Fruit fly (Drosophila melanogaster) whole organism, embryonic: ENCODE measurements around the gene Ance-2.

Experiments
- CG10147 ChIP-seq: fragments of 200-800 bp; sonication (Bioruptor generic); optimal IDR thresholded peaks from 2 replicates; lab custom pipeline; 2019; ENCODE audit warnings: missing biosample characterization, mild to moderate bottlenecking, missing genetic modification characterization, moderate library complexity
- CG12219 ChIP-seq: fragments of 200-800 bp; sonication (Bioruptor generic); optimal IDR thresholded peaks from 3 replicates; lab custom pipeline; 2018; ENCODE audit warnings: missing biosample characterization, mild to moderate bottlenecking, missing genetic modification characterization
- CG12236 ChIP-seq: fragments of 200-800 bp; sonication (Bioruptor generic); optimal IDR thresholded peaks from 2 replicates; lab custom pipeline; 2016; ENCODE audit warnings: missing biosample characterization, missing genetic modification characterization
- CG12391 ChIP-seq: fragments of 200-800 bp; sonication (Bioruptor generic); optimal IDR thresholded peaks from 3 replicates; lab custom pipeline; 2018; ENCODE audit warnings: missing biosample characterization, mild to moderate bottlenecking, missing genetic modification characterization, moderate library complexity
- CG13894 ChIP-seq: fragments of 200-800 bp; sonication (Bioruptor generic); optimal IDR thresholded peaks from 3 replicates; lab custom pipeline; 2018; ENCODE audit warnings: missing biosample characterization, mild to moderate bottlenecking, missing genetic modification characterization, moderate library complexity
- CG15011 ChIP-seq: fragments of 200-800 bp; sonication (Bioruptor generic); optimal IDR thresholded peaks from 3 replicates; lab custom pipeline; 2018; ENCODE audit warnings: missing biosample characterization, mild to moderate bottlenecking, missing genetic modification characterization
- CG15514 ChIP-seq: fragments of 200-800 bp; sonication (Bioruptor generic); optimal IDR thresholded peaks from 3 replicates; lab custom pipeline; 2017; ENCODE audit warnings: missing biosample characterization, missing genetic modification characterization, mild to moderate bottlenecking, moderate library complexity, missing genetic modification reagents
- CG1603 ChIP-seq: fragments of 200-800 bp; sonication (Bioruptor generic); optimal IDR thresholded peaks from 2 replicates; lab custom pipeline; 2019; ENCODE audit warnings: missing biosample characterization, mild to moderate bottlenecking, missing genetic modification characterization, moderate library complexity
- CG18262 ChIP-seq: fragments of 200-800 bp; optimal IDR thresholded peaks from 3 replicates; lab custom pipeline; 2019; ENCODE audit warnings: missing biosample characterization, mild to moderate bottlenecking, missing genetic modification characterization, moderate library complexity
- CG18619 ChIP-seq: fragments of 200-800 bp; sonication (Bioruptor generic); optimal IDR thresholded peaks from 3 replicates; lab custom pipeline; 2017; ENCODE audit warnings: missing biosample characterization, mild to moderate bottlenecking, missing genetic modification characterization
- CG2129 ChIP-seq: fragments of 200-800 bp; sonication (Bioruptor generic); IDR thresholded peaks from 2 replicates; pipeline ENCODE4 v1.3.6; 2022; ENCODE audit warnings: missing biosample characterization, missing genetic modification characterization; ENCODE audit not compliant: partially characterized antibody
- CG2202 ChIP-seq: fragments of 200-800 bp; sonication (Bioruptor generic); optimal IDR thresholded peaks from 2 replicates; lab custom pipeline; 2018; ENCODE audit warnings: missing biosample characterization, mild to moderate bottlenecking, missing genetic modification characterization
- CG8281 ChIP-seq: fragments of 200-800 bp; sonication (Bioruptor generic); optimal IDR thresholded peaks from 2 replicates; lab custom pipeline; 2018; ENCODE audit warnings: missing biosample characterization, mild to moderate bottlenecking, missing genetic modification characterization, moderate library complexity
- CG8478 ChIP-seq: fragments of >200 bp; optimal IDR thresholded peaks from 2 replicates; lab custom pipeline; 2018
- CG9797 ChIP-seq: fragments of 200-800 bp; sonication (Bioruptor generic); optimal IDR thresholded peaks from 3 replicates; lab custom pipeline; 2018; ENCODE audit warnings: missing biosample characterization, mild to moderate bottlenecking, missing genetic modification characterization
- CG9876 ChIP-seq: fragments of 200-800 bp; sonication (Bioruptor generic); optimal IDR thresholded peaks from 2 replicates; lab custom pipeline; 2016; ENCODE audit warnings: missing biosample characterization, missing genetic modification characterization
- D19A ChIP-seq: fragments of 200-800 bp; optimal IDR thresholded peaks from 3 replicates; lab custom pipeline; 2019; ENCODE audit warnings: missing biosample characterization, mild to moderate bottlenecking, missing genetic modification characterization, moderate library complexity
- Dbx ChIP-seq: fragments of 200-800 bp; sonication (Bioruptor generic); IDR thresholded peaks from 3 replicates; pipeline ENCODE4 v1.3.6; 2022; ENCODE audit warnings: missing biosample characterization, missing genetic modification characterization
- ERR ChIP-seq: fragments of 200-800 bp; sonication (Bioruptor generic); optimal IDR thresholded peaks from 2 replicates; lab custom pipeline; 2016; ENCODE audit warnings: missing biosample characterization, missing genetic modification characterization
- Fer1 ChIP-seq: fragments of 200-800 bp; sonication (Bioruptor generic); optimal IDR thresholded peaks from 2 replicates; lab custom pipeline; 2017; ENCODE audit warnings: missing biosample characterization, mild to moderate bottlenecking, missing genetic modification characterization
- GATAe ChIP-seq: fragments of 200-800 bp; sonication (Bioruptor generic); conservative IDR thresholded peaks from 2 replicates; pipeline ENCODE4 v1.3.6; 2022; ENCODE audit warnings: missing biosample characterization, missing genetic modification characterization
- Hey ChIP-seq: fragments of 200-800 bp; sonication (Bioruptor generic); optimal IDR thresholded peaks from 3 replicates; lab custom pipeline; 2018; ENCODE audit warnings: missing biosample characterization, mild to moderate bottlenecking, missing genetic modification characterization
- Hr39 ChIP-seq: fragments of >200 bp; optimal IDR thresholded peaks from 2 replicates; lab custom pipeline; 2017
- Hsf ChIP-seq: fragments of 200-800 bp; sonication (Bioruptor generic); optimal IDR thresholded peaks from 3 replicates; lab custom pipeline; 2016; ENCODE audit warnings: missing biosample characterization, missing genetic modification characterization
- MTF-1 ChIP-seq: fragments of 200-800 bp; sonication (Bioruptor generic); optimal IDR thresholded peaks from 2 replicates; lab custom pipeline; 2018; ENCODE audit warnings: missing biosample characterization, mild to moderate bottlenecking, missing genetic modification characterization, borderline replicate concordance
- Nf-YC ChIP-seq: fragments of 200-800 bp; optimal IDR thresholded peaks from 3 replicates; lab custom pipeline; 2019; ENCODE audit warnings: missing biosample characterization, mild to moderate bottlenecking, missing genetic modification characterization, moderate library complexity
- Poxn ChIP-seq: fragments of 200-800 bp; sonication (Bioruptor generic); IDR thresholded peaks from 2 replicates; pipeline ENCODE4 v1.3.6; 2022; ENCODE audit warnings: missing biosample characterization, missing genetic modification characterization
- Rx ChIP-seq: fragments of 200-800 bp; sonication (Bioruptor generic); IDR thresholded peaks from 2 replicates; pipeline ENCODE4 v1.3.6; 2022; ENCODE audit warnings: missing biosample characterization, missing genetic modification characterization
- Xbp1 ChIP-seq: fragments of 200-800 bp; sonication (Bioruptor generic); optimal IDR thresholded peaks from 3 replicates; lab custom pipeline; 2016; ENCODE audit warnings: missing biosample characterization, mild to moderate bottlenecking, missing genetic modification characterization
- ato ChIP-seq: fragments of 200-800 bp; sonication (Bioruptor generic); IDR thresholded peaks from 2 replicates; pipeline ENCODE4 v1.3.6; 2022; ENCODE audit warnings: missing biosample characterization, missing genetic modification characterization; ENCODE audit not compliant: partially characterized antibody
- cad ChIP-seq: fragments of >200 bp; optimal IDR thresholded peaks from 2 replicates; lab custom pipeline; 2017; ENCODE audit warnings: missing biosample characterization, missing genetic modification characterization
- crp ChIP-seq, 2 experiments: fragments of 200-800 bp; sonication (Bioruptor generic); optimal IDR thresholded peaks; 2 replicates in 1 of 2; 3 replicates in 1 of 2; lab custom pipeline; 2017; ENCODE audit warnings: missing biosample characterization in 2 of 2, missing genetic modification characterization in 2 of 2, mild to moderate bottlenecking in 1 of 2, moderate library complexity in 1 of 2
- dan ChIP-seq: fragments of 200-800 bp; sonication (Bioruptor generic); IDR thresholded peaks from 2 replicates; pipeline ENCODE4 v1.3.6; 2022; ENCODE audit warnings: missing biosample characterization, missing genetic modification characterization
- dati ChIP-seq: fragments of 200-800 bp; sonication (Bioruptor generic); IDR thresholded peaks from 2 replicates; pipeline ENCODE4 v1.3.6; 2022; ENCODE audit warnings: missing biosample characterization, missing genetic modification characterization
- dm ChIP-seq: fragments of 200-800 bp; sonication (Bioruptor generic); optimal IDR thresholded peaks from 3 replicates; lab custom pipeline; 2016; ENCODE audit warnings: missing biosample characterization, missing genetic modification characterization
- ems ChIP-seq: fragments of 200-800 bp; sonication (Bioruptor generic); optimal IDR thresholded peaks from 3 replicates; lab custom pipeline; 2016; ENCODE audit warnings: missing biosample characterization, missing genetic modification characterization
- en ChIP-seq: fragments of 200-800 bp; sonication (Bioruptor generic); optimal IDR thresholded peaks from 2 replicates; lab custom pipeline; 2016; ENCODE audit warnings: missing biosample characterization, missing genetic modification characterization
- fd102C ChIP-seq: fragments of 200-800 bp; sonication (Bioruptor generic); optimal IDR thresholded peaks from 2 replicates; lab custom pipeline; 2018; ENCODE audit warnings: missing biosample characterization, mild to moderate bottlenecking, missing genetic modification characterization, moderate library complexity
- fd3F ChIP-seq: fragments of 200-800 bp; sonication (Bioruptor generic); optimal IDR thresholded peaks from 2 replicates; lab custom pipeline; 2018; ENCODE audit warnings: missing biosample characterization, mild to moderate bottlenecking, missing genetic modification characterization, moderate library complexity
- fd96Cb ChIP-seq: fragments of 200-800 bp; sonication (Bioruptor generic); optimal IDR thresholded peaks from 2 replicates; lab custom pipeline; 2018; ENCODE audit warnings: missing biosample characterization, mild to moderate bottlenecking, missing genetic modification characterization, moderate library complexity
- gcm ChIP-seq: fragments of 200-800 bp; sonication (Bioruptor generic); optimal IDR thresholded peaks from 2 replicates; lab custom pipeline; 2019; ENCODE audit warnings: missing biosample characterization, mild to moderate bottlenecking, missing genetic modification characterization, moderate library complexity
- grau ChIP-seq: fragments of 200-800 bp; optimal IDR thresholded peaks from 3 replicates; lab custom pipeline; 2019; ENCODE audit warnings: missing biosample characterization, mild to moderate bottlenecking, missing genetic modification characterization, moderate library complexity
- ham ChIP-seq: fragments of 200-800 bp; sonication (Bioruptor generic); IDR thresholded peaks from 2 replicates; pipeline ENCODE4 v1.3.6; 2022; ENCODE audit warnings: missing biosample characterization, missing genetic modification characterization
- hb ChIP-seq: fragments of 200-800 bp; sonication (Bioruptor generic); IDR thresholded peaks from 3 replicates; pipeline ENCODE4 v1.3.6; 2022; ENCODE audit warnings: missing biosample characterization, missing genetic modification characterization; ENCODE audit not compliant: partially characterized antibody
- oc ChIP-seq: fragments of 200-800 bp; sonication (Bioruptor generic); optimal IDR thresholded peaks from 2 replicates; lab custom pipeline; 2018; ENCODE audit warnings: missing biosample characterization, mild to moderate bottlenecking, missing genetic modification characterization, moderate library complexity
- ranshi ChIP-seq: fragments of 200-800 bp; sonication (Bioruptor generic); IDR thresholded peaks from 2 replicates; pipeline ENCODE4 v1.3.6; 2022; ENCODE audit warnings: missing biosample characterization, missing genetic modification characterization
- ssp ChIP-seq: fragments of 200-800 bp; sonication (Bioruptor generic); IDR thresholded peaks from 2 replicates; pipeline ENCODE4 v1.3.6; 2022; ENCODE audit warnings: missing biosample characterization, missing genetic modification characterization
- stc ChIP-seq: fragments of 200-800 bp; sonication (Bioruptor generic); IDR thresholded peaks from 2 replicates; pipeline ENCODE4 v1.3.6; 2022; ENCODE audit warnings: missing biosample characterization, missing genetic modification characterization
- stwl ChIP-seq: fragments of 200-800 bp; sonication (Bioruptor generic); optimal IDR thresholded peaks from 3 replicates; lab custom pipeline; 2018; ENCODE audit warnings: missing biosample characterization, mild to moderate bottlenecking, missing genetic modification characterization, moderate library complexity
- wor ChIP-seq: fragments of 200-800 bp; sonication (Bioruptor generic); IDR thresholded peaks from 2 replicates; pipeline ENCODE4 v1.3.6; 2022; ENCODE audit warnings: missing biosample characterization, missing genetic modification characterization

Gene Ance-2

DNA sequence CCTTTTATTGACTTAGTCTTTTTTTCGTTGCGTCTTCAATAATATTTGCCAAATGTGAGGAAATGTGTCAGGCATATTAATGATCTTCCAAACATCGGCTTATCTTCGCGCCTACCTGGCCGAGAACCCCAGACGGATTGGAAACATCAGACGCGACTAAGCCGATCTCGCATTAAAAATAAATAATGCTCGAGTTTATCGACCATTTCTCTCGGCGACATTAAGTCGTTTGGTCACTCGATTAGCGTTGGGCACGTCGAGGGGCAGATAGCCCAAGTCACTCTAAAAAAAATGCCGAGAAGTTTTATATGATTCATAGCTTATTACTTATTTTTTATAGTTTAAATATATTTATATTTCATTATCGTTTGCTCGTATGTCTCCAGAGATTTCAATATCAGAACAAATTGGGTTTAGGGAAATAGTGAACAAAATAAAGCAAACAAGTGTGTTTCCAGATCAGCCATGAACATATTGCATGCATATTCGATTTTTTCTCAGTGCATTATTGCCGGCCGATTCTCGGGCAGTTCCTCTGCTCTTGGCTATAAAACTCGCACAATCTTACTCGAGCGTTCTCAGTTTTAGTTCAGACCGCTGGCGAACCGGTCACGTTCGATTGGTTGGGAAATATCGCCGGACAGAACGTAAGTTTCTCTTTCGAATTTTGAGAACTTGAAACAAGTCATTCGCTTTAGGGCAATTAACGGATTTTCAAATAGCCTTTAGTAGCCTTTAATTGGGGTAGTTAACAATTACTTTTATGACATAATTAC lies 3.9 kb upstream of the Ance-2 start, which contains the start of gene Ance (continued):
- TF ChIP-seq fd96Cb (tag; lab: Kevin White, UChicago) (no peak), stc (GFP tag; lab: Robert Waterston, UW) (no peak), wor (no peak), Hey (no peak), dati (no peak), CG9797 (GFP tag; lab: Kevin White, UChicago) (no peak), Poxn (GFP tag; lab: Robert Waterston, UW) (no peak), crp (GFP tag; optimal IDR thresholded peaks at IDR 0.05; lab: Kevin White, UChicago) (no peak), CG15011 (GFP tag; lab: Kevin White, UChicago) (peak; percentile 17), CG12236 (GFP tag; lab: Kevin White, UChicago) (no peak), gcm (GFP tag; lab: Kevin White, UChicago) (no peak), Hsf (GFP tag; lab: Kevin White, UChicago) (no peak), ato (GFP tag; lab: Robert Waterston, UW) (no peak), Xbp1 (GFP tag; lab: Kevin White, UChicago) (peak; percentile 45), fd3F (GFP tag; lab: Kevin White, UChicago) (peak; percentile 39), ERR (GFP tag; lab: Kevin White, UChicago) (no peak), Dbx (GFP tag; lab: Robert Waterston, UW) (peak; percentile 58; the same call in 1 of the 3 replicates), CG18619 (GFP tag; lab: Kevin White, UChicago) (peak; percentile 40), oc (tag; lab: Kevin White, UChicago) (peak; percentile 62), fd102C (GFP tag; lab: Kevin White, UChicago) (no peak), CG1603 (tag; lab: Kevin White, UChicago) (no peak), CG8281 (tag; lab: Kevin White, UChicago) (no peak), CG12219 (GFP tag; lab: Kevin White, UChicago) (no peak), ems (GFP tag; lab: Kevin White, UChicago) (peak; percentile 9), cad (GFP tag; lab: Kevin White, UChicago) (no peak), grau (tag; lab: Kevin White, UChicago) (peak; percentile 71), dan (GFP tag; lab: Robert Waterston, UW) (no peak), MTF-1 (GFP tag; lab: Kevin White, UChicago) (no peak), CG12391 (tag; lab: Kevin White, UChicago) (peak; percentile 39), CG2202 (tag; lab: Kevin White, UChicago) (no peak), en (no peak), ssp (GFP tag; lab: Robert Waterston, UW) (no peak), CG10147 (GFP tag; lab: Kevin White, UChicago) (peak; percentile 60), CG18262 (peak; percentile 40), ham (no peak), CG13894 (tag; lab: Kevin White, UChicago) (peak; percentile 88), hb (GFP tag; lab: Robert Waterston, UW) (no peak), Rx (GFP tag; lab: Robert Waterston, UW) (no peak), CG8478 (lab: Kevin White, UChicago) (no peak), Nf-YC (no peak), CG9876 (GFP tag; lab: Kevin White, UChicago) (no peak), GATAe (no peak; the same call in 1 of the 2 replicates), dm (GFP tag; lab: Kevin White, UChicago) (no peak), CG2129 (no peak), ranshi (0 out of 2 replicates have a peak, but pooled peaks have one; percentile 29), CG15514 (peak; percentile 19), D19A (tag; lab: Kevin White, UChicago) (no peak), Fer1 (no peak), Hr39 (lab: Kevin White, UChicago) (no peak), stwl (tag; lab: Kevin White, UChicago) (no peak)
